Fruit fly (Drosophila melanogaster) whole organism, wandering third instar larva: ENCODE data around the gene Hand.

Experiments used
- Abd-B ChIP-seq: fragments of >200 bp; optimal IDR thresholded peaks from 2 replicates; lab custom pipeline; 2017; ENCODE audit warnings: missing biosample characterization, missing genetic modification characterization
- CG32264 ChIP-seq: fragments of 200-800 bp; sonication (Bioruptor generic); optimal IDR thresholded peaks from 2 replicates; lab custom pipeline; 2016; ENCODE audit warnings: missing biosample characterization, missing genetic modification characterization
- CG9705 ChIP-seq: fragments of 200-800 bp; sonication (Bioruptor generic); optimal IDR thresholded peaks from 2 replicates; lab custom pipeline; 2018; ENCODE audit warnings: missing biosample characterization, mild to moderate bottlenecking, missing genetic modification characterization
- CrebA ChIP-seq: fragments of 200-800 bp; sonication (Bioruptor generic); optimal IDR thresholded peaks from 2 replicates; lab custom pipeline; 2016; ENCODE audit warnings: missing biosample characterization, mild to moderate bottlenecking, missing genetic modification characterization, borderline replicate concordance
- Dfd ChIP-seq: fragments of >200 bp; optimal IDR thresholded peaks from 2 replicates; lab custom pipeline; 2017; ENCODE audit warnings: missing biosample characterization, missing genetic modification characterization
- Dif ChIP-seq: fragments of 200-275, 200-300 bp; sonication (Bioruptor generic); optimal IDR thresholded peaks from 2 replicates; lab custom pipeline; 2018; ENCODE audit warnings: missing biosample characterization, missing genetic modification characterization; ENCODE audit not compliant: partially characterized antibody
- GATAd ChIP-seq: sonication (Bioruptor generic); optimal IDR thresholded peaks from 2 replicates; lab custom pipeline; 2016; ENCODE audit warnings: missing biosample characterization, missing genetic modification characterization
- HLH106 ChIP-seq: fragments of 200-800 bp; optimal IDR thresholded peaks from 3 replicates; lab custom pipeline; 2019; ENCODE audit warnings: missing biosample characterization, mild to moderate bottlenecking, missing genetic modification characterization, moderate library complexity
- Hnf4 ChIP-seq: fragments of 200-800 bp; sonication (Bioruptor generic); optimal IDR thresholded peaks from 2 replicates; lab custom pipeline; 2016; ENCODE audit warnings: missing biosample characterization, mild to moderate bottlenecking, missing genetic modification characterization
- Hr78 ChIP-seq: fragments of >200 bp; optimal IDR thresholded peaks from 2 replicates; lab custom pipeline; 2017; ENCODE audit warnings: missing biosample characterization, missing genetic modification characterization
- Hr83 ChIP-seq: fragments of 200-300 bp; sonication (Bioruptor generic); optimal IDR thresholded peaks from 2 replicates; lab custom pipeline; 2016; ENCODE audit warnings: missing biosample characterization, mild to moderate bottlenecking, missing genetic modification characterization, moderate library complexity; ENCODE audit not compliant: poor library complexity, severe bottlenecking
- Jra ChIP-seq: sonication (Bioruptor generic); optimal IDR thresholded peaks from 2 replicates; lab custom pipeline; 2016; ENCODE audit warnings: missing biosample characterization, missing genetic modification characterization
- Mio ChIP-seq: sonication (Bioruptor generic); optimal IDR thresholded peaks from 2 replicates; lab custom pipeline; 2016; ENCODE audit warnings: missing biosample characterization, missing genetic modification characterization
- Myc ChIP-seq: fragments of >200 bp; optimal IDR thresholded peaks from 2 replicates; lab custom pipeline; 2017
- N ChIP-seq: fragments of >200 bp; optimal IDR thresholded peaks from 2 replicates; lab custom pipeline; 2018; ENCODE audit warnings: missing biosample characterization, missing external identifiers, missing genetic modification characterization
- OdsH ChIP-seq: fragments of 200-800 bp; sonication (Bioruptor generic); optimal IDR thresholded peaks from 2 replicates; lab custom pipeline; 2016; ENCODE audit warnings: missing biosample characterization, mild to moderate bottlenecking, missing genetic modification characterization
- Rel ChIP-seq, 2 experiments: fragments of 200-800 bp; sonication (Bioruptor generic) in 1 of 2; optimal IDR thresholded peaks; 2 replicates in 1 of 2; 3 replicates in 1 of 2; lab custom pipeline; 2016 to 2019; ENCODE audit warnings: mild to moderate bottlenecking in 2 of 2, missing biosample characterization in 2 of 2, missing genetic modification characterization in 2 of 2, moderate library complexity in 1 of 2
- Sp1 ChIP-seq: fragments of 200-800 bp; sonication (Bioruptor generic); optimal IDR thresholded peaks from 3 replicates; lab custom pipeline; 2019; ENCODE audit warnings: missing biosample characterization, mild to moderate bottlenecking, missing genetic modification characterization, moderate library complexity
- Vsx2 ChIP-seq: fragments of 200-300, 225-300 bp; sonication (Bioruptor generic); optimal IDR thresholded peaks from 2 replicates; lab custom pipeline; 2018; ENCODE audit warnings: missing biosample characterization, missing genetic modification characterization; ENCODE audit not compliant: partially characterized antibody
- br ChIP-seq: fragments of 200-800 bp; sonication (Bioruptor generic); optimal IDR thresholded peaks from 2 replicates; lab custom pipeline; 2016; ENCODE audit warnings: missing biosample characterization, missing genetic modification characterization
- brk ChIP-seq: fragments of 200-800 bp; sonication (Bioruptor generic); optimal IDR thresholded peaks from 2 replicates; lab custom pipeline; 2016; ENCODE audit warnings: missing biosample characterization, mild to moderate bottlenecking, missing genetic modification characterization
- dl ChIP-seq, 2 experiments: fragments of 175-275, 200-275 bp in 1 of 2; fragments of 200-275 bp in 1 of 2; sonication (Bioruptor generic); optimal IDR thresholded peaks; lab custom pipeline; 2018; ENCODE audit warnings: mild to moderate bottlenecking in 2 of 2, missing biosample characterization in 2 of 2, missing genetic modification characterization in 2 of 2, moderate library complexity in 2 of 2; ENCODE audit not compliant: partially characterized antibody in 2 of 2, insufficient read depth in 1 of 2
- dmrt93B ChIP-seq: fragments of 200-800 bp; sonication (Bioruptor generic); optimal IDR thresholded peaks from 2 replicates; lab custom pipeline; 2018; ENCODE audit warnings: missing biosample characterization, mild to moderate bottlenecking, missing genetic modification characterization
- dsf ChIP-seq: sonication (Bioruptor generic); optimal IDR thresholded peaks from 2 replicates; lab custom pipeline; 2016; ENCODE audit warnings: missing biosample characterization, missing genetic modification characterization, borderline replicate concordance
- ey ChIP-seq: fragments of 200-800 bp; sonication (Bioruptor generic); optimal IDR thresholded peaks from 2 replicates; lab custom pipeline; 2016; ENCODE audit warnings: missing biosample characterization, missing genetic modification characterization
- foxo ChIP-seq, 2 experiments: fragments of 200-800 bp; sonication (Bioruptor generic); optimal IDR thresholded peaks; 2 replicates in 1 of 2; 3 replicates in 1 of 2; lab custom pipeline; 2016 to 2017; ENCODE audit warnings: missing biosample characterization in 2 of 2, missing genetic modification characterization in 2 of 2
- fru ChIP-seq: fragments of 200-800 bp; sonication (Bioruptor generic); optimal IDR thresholded peaks from 3 replicates; lab custom pipeline; 2016; ENCODE audit warnings: missing biosample characterization, mild to moderate bottlenecking, missing genetic modification characterization
- h ChIP-seq: fragments of 200-800 bp; sonication (Bioruptor generic); optimal IDR thresholded peaks from 3 replicates; lab custom pipeline; 2016; ENCODE audit warnings: missing biosample characterization, mild to moderate bottlenecking, missing genetic modification characterization
- jim ChIP-seq: fragments of 175-275, 200-325 bp; sonication (Bioruptor generic); optimal IDR thresholded peaks from 2 replicates; lab custom pipeline; 2016; ENCODE audit warnings: missing biosample characterization, mild to moderate bottlenecking, missing genetic modification characterization
- lola ChIP-seq: fragments of >200 bp; optimal IDR thresholded peaks from 2 replicates; lab custom pipeline; 2017; ENCODE audit warnings: missing biosample characterization, missing genetic modification characterization
- pan ChIP-seq: fragments of >200 bp; optimal IDR thresholded peaks from 2 replicates; lab custom pipeline; 2017
- psq ChIP-seq: fragments of 200-800 bp; sonication (Bioruptor generic); optimal IDR thresholded peaks from 3 replicates; lab custom pipeline; 2017; ENCODE audit warnings: missing biosample characterization, mild to moderate bottlenecking, missing genetic modification characterization, moderate library complexity
- rgr ChIP-seq: fragments of 200-800 bp; sonication (Bioruptor generic); optimal IDR thresholded peaks from 3 replicates; lab custom pipeline; 2016; ENCODE audit warnings: missing biosample characterization, mild to moderate bottlenecking, missing genetic modification characterization
- sage ChIP-seq: fragments of 200-800 bp; sonication (Bioruptor generic); optimal IDR thresholded peaks from 2 replicates; lab custom pipeline; 2016; ENCODE audit warnings: missing biosample characterization, mild to moderate bottlenecking, missing genetic modification characterization
- sv ChIP-seq: fragments of 200-800 bp; sonication (Bioruptor generic); optimal IDR thresholded peaks from 3 replicates; lab custom pipeline; 2016; ENCODE audit warnings: missing biosample characterization, missing genetic modification characterization
- tai ChIP-seq: sonication (Bioruptor generic); optimal IDR thresholded peaks from 2 replicates; lab custom pipeline; 2016; ENCODE audit warnings: missing biosample characterization, missing genetic modification characterization
- usp ChIP-seq: fragments of >200 bp; optimal IDR thresholded peaks from 2 replicates; lab custom pipeline; 2017; ENCODE audit warnings: missing biosample characterization, missing genetic modification characterization
- woc ChIP-seq: sonication (Bioruptor generic); optimal IDR thresholded peaks from 2 replicates; lab custom pipeline; 2016; ENCODE audit warnings: missing biosample characterization, mild to moderate bottlenecking, missing genetic modification characterization

Gene Hand

dm6 chr2L:10339841-10340240 is 44.7 kb upstream of the Hand start:
- TF ChIP-seq Mio (GFP tag; lab: Kevin White, UChicago) (no peak), woc (GFP tag; lab: Kevin White, UChicago) (no peak), OdsH (GFP tag; lab: Kevin White, UChicago) (no peak)

DNA sequence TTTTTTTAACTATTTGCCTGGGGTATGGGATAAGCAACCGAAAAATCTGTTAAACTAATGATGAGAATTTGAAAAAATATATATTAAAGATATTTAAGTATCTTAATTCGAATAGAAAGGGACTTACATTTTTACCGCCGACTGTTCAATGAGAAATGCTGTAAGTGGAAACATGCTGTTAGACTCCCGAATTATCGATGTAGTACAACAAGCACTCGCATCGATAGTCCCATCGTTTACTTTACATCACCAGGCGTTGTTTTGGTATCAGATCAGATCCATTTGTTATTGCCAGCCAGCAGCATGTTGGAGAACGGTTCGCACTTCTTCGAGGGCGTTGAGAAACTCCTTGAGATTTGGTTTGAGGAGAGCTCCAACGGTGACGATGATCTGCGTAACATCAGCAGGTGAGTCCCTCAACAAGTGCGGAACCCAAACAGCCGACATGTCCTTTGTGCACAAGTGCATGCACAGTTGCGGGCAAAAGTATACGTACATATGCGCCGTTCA is 44.1 kb upstream of the Hand start, which contains the start of gene SamDC:
SamDC (plus strand) TSS at position 246 of the 510 bp plus-strand sequence.
- TF ChIP-seq CrebA = no peak
- no peak for TF ChIP-seq br
- no peak for TF ChIP-seq Vsx2 (GFP tag; lab: Kevin White, UChicago)
- peak; percentile 97 for TF ChIP-seq N
- TF ChIP-seq dsf = no peak
- peak; percentile 19 for TF ChIP-seq Sp1 (GFP tag; lab: Kevin White, UChicago)
- TF ChIP-seq usp (GFP tag; lab: Kevin White, UChicago) = no peak
- no peak for TF ChIP-seq ey
- TF ChIP-seq rgr (GFP tag; lab: Kevin White, UChicago) = peak; percentile 48
- TF ChIP-seq sage (GFP tag; lab: Kevin White, UChicago) = peak; percentile 30
- TF ChIP-seq GATAd (GFP tag; lab: Kevin White, UChicago) = no peak
- no peak for TF ChIP-seq Dfd
- no peak for TF ChIP-seq Mio (GFP tag; lab: Kevin White, UChicago)
- no peak for TF ChIP-seq brk (GFP tag; lab: Kevin White, UChicago)
- no peak for TF ChIP-seq lola (GFP tag; lab: Kevin White, UChicago)
- TF ChIP-seq dmrt93B (GFP tag; lab: Kevin White, UChicago) = no peak
- peak; percentile 4 for TF ChIP-seq sv (GFP tag; lab: Kevin White, UChicago)
- TF ChIP-seq CG32264 = no peak
- TF ChIP-seq jim (GFP tag; lab: Kevin White, UChicago) = no peak
- no peak for TF ChIP-seq Rel (GFP tag; optimal IDR thresholded peaks at IDR 0.05; lab: Kevin White, UChicago)
- TF ChIP-seq Rel (tag; optimal IDR thresholded peaks at IDR 0.05; lab: Kevin White, UChicago) = peak; percentile 19
- no peak for TF ChIP-seq Jra
- peak; percentile 76 for TF ChIP-seq woc (GFP tag; lab: Kevin White, UChicago)
- TF ChIP-seq foxo (GFP tag; optimal IDR thresholded peaks at IDR 0.05; lab: Kevin White, UChicago) = peak in 1 of 2 experiments; percentile 57
- no peak for TF ChIP-seq psq
- peak; percentile 24 for TF ChIP-seq OdsH (GFP tag; lab: Kevin White, UChicago)
- peak; percentile 78 for TF ChIP-seq Hr78 (GFP tag; lab: Kevin White, UChicago)
- no peak for TF ChIP-seq CG9705 (GFP tag; lab: Kevin White, UChicago)
- no peak for TF ChIP-seq dl (GFP tag; optimal IDR thresholded peaks at IDR 0.05; lab: Kevin White, UChicago; ENCODE audit: insufficient read depth in 1 of 2, partially characterized antibody in 2 of 2)
- no peak for TF ChIP-seq fru (GFP tag; lab: Kevin White, UChicago)
- peak; percentile 46 for TF ChIP-seq h (GFP tag; lab: Kevin White, UChicago)
- peak; percentile 20 for TF ChIP-seq HLH106 (tag; lab: Kevin White, UChicago)
- no peak for TF ChIP-seq tai (GFP tag; lab: Kevin White, UChicago)
- TF ChIP-seq Hr83 (GFP tag; lab: Kevin White, UChicago) = peak; percentile 71
- peak; percentile 28 for TF ChIP-seq Hnf4 (GFP tag; lab: Kevin White, UChicago)

DNA sequence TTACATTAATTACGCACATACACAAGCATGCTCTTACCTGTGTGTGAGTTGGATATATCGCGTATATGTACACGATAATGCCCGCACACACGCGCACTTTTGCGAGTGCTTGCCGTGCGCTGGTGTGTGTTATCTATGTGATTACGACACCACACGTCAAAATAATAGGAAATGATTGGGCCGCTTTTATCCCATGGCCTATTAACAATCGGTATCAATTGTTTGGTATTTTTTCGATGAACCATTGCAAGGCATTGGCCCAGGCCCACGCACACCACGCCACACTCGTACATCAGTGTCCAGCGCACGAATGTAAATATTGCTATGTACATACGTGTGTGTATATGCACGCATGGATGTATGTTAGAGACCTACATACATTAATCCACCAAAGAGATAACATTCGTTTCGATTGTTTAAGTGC is 39.7 kb upstream of the Hand start:
- peak; percentile 13 for TF ChIP-seq Hr83 (GFP tag; lab: Kevin White, UChicago)
- peak; percentile 47 for TF ChIP-seq sage (GFP tag; lab: Kevin White, UChicago)
- TF ChIP-seq Myc = no peak
- TF ChIP-seq GATAd (GFP tag; lab: Kevin White, UChicago) = no peak
- peak; percentile 39 for TF ChIP-seq Jra
- TF ChIP-seq sv (GFP tag; lab: Kevin White, UChicago) = peak; percentile 11
- TF ChIP-seq Sp1 (GFP tag; lab: Kevin White, UChicago) = peak; percentile 56
- peak; percentile 78 for TF ChIP-seq h (GFP tag; lab: Kevin White, UChicago)
- peak; percentile 33 for TF ChIP-seq HLH106 (tag; lab: Kevin White, UChicago)
- TF ChIP-seq CrebA = no peak
- no peak for TF ChIP-seq pan
- no peak for TF ChIP-seq CG9705 (GFP tag; lab: Kevin White, UChicago)
- TF ChIP-seq fru (GFP tag; lab: Kevin White, UChicago) = peak; percentile 57
- TF ChIP-seq Mio (GFP tag; lab: Kevin White, UChicago) = no peak
- TF ChIP-seq dl (GFP tag; optimal IDR thresholded peaks at IDR 0.05; lab: Kevin White, UChicago; ENCODE audit: insufficient read depth in 1 of 2, partially characterized antibody in 2 of 2) = no peak
- no peak for TF ChIP-seq Hr78 (GFP tag; lab: Kevin White, UChicago)
- no peak for TF ChIP-seq usp (GFP tag; lab: Kevin White, UChicago)
- no peak for TF ChIP-seq lola (GFP tag; lab: Kevin White, UChicago)
- peak in 1 of 2 experiments; percentile 16 for TF ChIP-seq foxo (GFP tag; optimal IDR thresholded peaks at IDR 0.05; lab: Kevin White, UChicago)
- TF ChIP-seq br = peak; percentile 64
- TF ChIP-seq Vsx2 (GFP tag; lab: Kevin White, UChicago) = no peak
- TF ChIP-seq tai (GFP tag; lab: Kevin White, UChicago) = no peak
- peak; percentile 57 for TF ChIP-seq Hnf4 (GFP tag; lab: Kevin White, UChicago)
- no peak for TF ChIP-seq dmrt93B (GFP tag; lab: Kevin White, UChicago)
- peak; percentile 29 for TF ChIP-seq psq
- no peak for TF ChIP-seq Dif (GFP tag; lab: Kevin White, UChicago)
- TF ChIP-seq Abd-B = no peak
- TF ChIP-seq OdsH (GFP tag; lab: Kevin White, UChicago) = peak; percentile 56
- no peak for TF ChIP-seq CG32264
- TF ChIP-seq Rel (GFP tag; optimal IDR thresholded peaks at IDR 0.05; lab: Kevin White, UChicago) = peak; percentile 80
- TF ChIP-seq Rel (tag; optimal IDR thresholded peaks at IDR 0.05; lab: Kevin White, UChicago) = peak; percentile 58
- peak; percentile 58 for TF ChIP-seq rgr (GFP tag; lab: Kevin White, UChicago)
- TF ChIP-seq woc (GFP tag; lab: Kevin White, UChicago) = peak; percentile 55
- TF ChIP-seq Dfd = no peak
- TF ChIP-seq dsf = no peak
- TF ChIP-seq N = peak; percentile 72
- peak; percentile 57 for TF ChIP-seq brk (GFP tag; lab: Kevin White, UChicago)
- TF ChIP-seq ey = peak; percentile 58
- no peak for TF ChIP-seq jim (GFP tag; lab: Kevin White, UChicago)
- TF ChIP-seq, all 38 proteins: peak for 19
